Worm (Caenorhabditis elegans) whole organism, L4 larva: ENCODE results near the gene srh-185.

ENCODE experiments used
- F10B5.3 ChIP-seq: sonication (generic microtip); optimal IDR thresholded peaks from 2 replicates; lab custom pipeline; 2016; ENCODE audit warnings: mild to moderate bottlenecking, missing genetic modification characterization, missing compliant biosample characterization
- F37D6.2 ChIP-seq: sonication (generic microtip); optimal IDR thresholded peaks from 2 replicates; lab custom pipeline; 2016; ENCODE audit warnings: mild to moderate bottlenecking, missing genetic modification characterization, missing compliant biosample characterization
- F44E2.7 ChIP-seq: fragments of 200-800 bp; sonication (Bioruptor generic); IDR thresholded peaks from 2 replicates; pipeline ENCODE4 v2.1.2; 2022; ENCODE audit warnings: missing genetic modification characterization, missing compliant biosample characterization
- F49E8.2 ChIP-seq: sonication (generic microtip); optimal IDR thresholded peaks from 2 replicates; lab custom pipeline; 2016; ENCODE audit warnings: missing compliant biosample characterization, mild to moderate bottlenecking, missing genetic modification characterization, borderline replicate concordance
- R02D3.7 ChIP-seq: fragments of 150-350 bp; sonication (generic microtip); optimal IDR thresholded peaks from 3 replicates; lab custom pipeline; 2014; ENCODE audit warnings: missing biosample characterization, missing genetic modification characterization
- T26A8.4 ChIP-seq: fragments of 200-800 bp; sonication (Bioruptor generic); IDR thresholded peaks from 2 replicates; pipeline ENCODE4 v1.3.6; 2022; ENCODE audit warnings: missing genetic modification characterization, missing compliant biosample characterization
- Y5F2A.4 ChIP-seq: fragments of 200-800 bp; sonication (Bioruptor generic); optimal IDR thresholded peaks from 2 replicates; lab custom pipeline; 2018; ENCODE audit warnings: mild to moderate bottlenecking, missing genetic modification characterization, missing compliant biosample characterization
- Y75B8A.6 ChIP-seq: fragments of 200-800 bp; sonication (Bioruptor generic); IDR thresholded peaks from 2 replicates; pipeline ENCODE4 v1.3.6; 2022; ENCODE audit warnings: missing genetic modification reagents, missing genetic modification characterization, missing compliant biosample characterization
- aha-1 ChIP-seq: fragments of 150-350 bp; peaks from one replicate; lab custom pipeline; 2014; ENCODE audit warnings: missing biosample characterization, missing genetic modification characterization
- ama-1 ChIP-seq: fragments of 150-350 bp; optimal IDR thresholded peaks from 2 replicates; lab custom pipeline; 2014; ENCODE audit warnings: inconsistent platforms, mixed read lengths
- attf-4 ChIP-seq: sonication (generic microtip); optimal IDR thresholded peaks from 3 replicates; lab custom pipeline; 2017; ENCODE audit warnings: missing biosample characterization, missing genetic modification characterization
- ceh-44 ChIP-seq: fragments of 200-800 bp; sonication (Bioruptor generic); IDR thresholded peaks from 2 replicates; pipeline ENCODE4 v1.3.6; 2022; ENCODE audit warnings: missing genetic modification reagents, missing genetic modification characterization, missing compliant biosample characterization
- daf-12 ChIP-seq: fragments of 150-350 bp; optimal IDR thresholded peaks from 2 replicates; lab custom pipeline; 2014; ENCODE audit warnings: missing biosample characterization, missing genetic modification reagents, missing genetic modification characterization
- dmd-9 ChIP-seq: fragments of 200-800 bp; sonication (Bioruptor generic); IDR thresholded peaks from 2 replicates; pipeline ENCODE4 v1.3.6; 2022; ENCODE audit warnings: missing genetic modification reagents, missing genetic modification characterization, missing compliant biosample characterization
- dpl-1 ChIP-seq: fragments of 150-350 bp; optimal IDR thresholded peaks from 2 replicates; lab custom pipeline; 2014; ENCODE audit warnings: missing biosample characterization, missing genetic modification reagents, missing genetic modification characterization
- dve-1 ChIP-seq: sonication (generic microtip); optimal IDR thresholded peaks from 2 replicates; lab custom pipeline; 2017; ENCODE audit warnings: antibody characterized with exemption, mild to moderate bottlenecking, missing genetic modification characterization, missing compliant biosample characterization; ENCODE audit not compliant: insufficient read depth
- fkh-10 ChIP-seq: fragments of 150-350 bp; optimal IDR thresholded peaks from 2 replicates; lab custom pipeline; 2014; ENCODE audit warnings: missing biosample characterization, missing genetic modification reagents, missing genetic modification characterization
- fos-1 ChIP-seq: fragments of 150-350 bp; optimal IDR thresholded peaks from 2 replicates; lab custom pipeline; 2014; ENCODE audit warnings: missing biosample characterization, missing genetic modification characterization
- gei-8 ChIP-seq: fragments of 200-800 bp; sonication (Bioruptor generic); optimal IDR thresholded peaks from 2 replicates; lab custom pipeline; 2018; ENCODE audit warnings: mild to moderate bottlenecking, missing genetic modification characterization, missing compliant biosample characterization
- hlh-11 ChIP-seq: fragments of 200-800 bp; sonication (Bioruptor generic); optimal IDR thresholded peaks from 2 replicates; lab custom pipeline; 2018; ENCODE audit warnings: mild to moderate bottlenecking, missing genetic modification characterization, missing compliant biosample characterization
- jun-1 ChIP-seq: fragments of 150-350 bp; optimal IDR thresholded peaks from 2 replicates; lab custom pipeline; 2014; ENCODE audit warnings: missing biosample characterization, missing genetic modification reagents, missing genetic modification characterization
- lim-7 ChIP-seq: fragments of 200-800 bp; sonication (Bioruptor generic); IDR thresholded peaks from 2 replicates; pipeline ENCODE4 v1.3.6; 2022; ENCODE audit warnings: missing genetic modification characterization, missing compliant biosample characterization
- lin-15B ChIP-seq: fragments of 150-350 bp; sonication (generic microtip); optimal IDR thresholded peaks from 3 replicates; lab custom pipeline; 2014; ENCODE audit warnings: missing biosample characterization, missing genetic modification characterization
- lin-29 ChIP-seq: fragments of 200-800 bp; sonication (Bioruptor generic); IDR thresholded peaks from 2 replicates; pipeline ENCODE4 v1.3.6; 2022; ENCODE audit warnings: missing genetic modification reagents, missing genetic modification characterization, missing compliant biosample characterization
- lin-38 ChIP-seq: fragments of 200-800 bp; sonication (Bioruptor generic); IDR thresholded peaks from 2 replicates; pipeline ENCODE4 v1.3.6; 2022; ENCODE audit warnings: missing genetic modification reagents, missing genetic modification characterization, missing compliant biosample characterization
- lsy-2 ChIP-seq, 2 experiments: fragments of 150-350 bp in 1 of 2; sonication (generic microtip) in 1 of 2; optimal IDR thresholded peaks; 2 replicates each; lab custom pipeline; 2014 to 2017; ENCODE audit warnings: missing biosample characterization in 2 of 2, missing genetic modification characterization in 2 of 2
- mdt-29 ChIP-seq: fragments of 200-800 bp; sonication (Bioruptor generic); IDR thresholded peaks from 2 replicates; pipeline ENCODE4 v1.3.6; 2022; ENCODE audit warnings: missing genetic modification reagents, missing genetic modification characterization, missing compliant biosample characterization
- mes-2 ChIP-seq: sonication (generic microtip); optimal IDR thresholded peaks from 2 replicates; lab custom pipeline; 2016; ENCODE audit warnings: missing genotype, mild to moderate bottlenecking, missing genetic modification characterization, missing compliant biosample characterization; ENCODE audit not compliant: poor library complexity, severe bottlenecking
- nhr-102 ChIP-seq: sonication (generic microtip); optimal IDR thresholded peaks from 2 replicates; lab custom pipeline; 2016; ENCODE audit warnings: mild to moderate bottlenecking, missing genetic modification characterization, moderate library complexity, missing compliant biosample characterization
- nhr-28 ChIP-seq: fragments of 150-350 bp; optimal IDR thresholded peaks from 2 replicates; lab custom pipeline; 2014; ENCODE audit warnings: missing biosample characterization, missing genetic modification characterization
- nhr-6 ChIP-seq: fragments of 150-350 bp; optimal IDR thresholded peaks from 2 replicates; lab custom pipeline; 2014; ENCODE audit warnings: missing biosample characterization, missing genetic modification characterization
- php-3 ChIP-seq: fragments of 200-800 bp; sonication (Bioruptor generic); IDR thresholded peaks from 2 replicates; pipeline ENCODE4 v1.3.6; 2022; ENCODE audit warnings: missing genetic modification reagents, missing genetic modification characterization, missing compliant biosample characterization
- pqm-1 ChIP-seq: sonication (generic microtip); optimal IDR thresholded peaks from 2 replicates; lab custom pipeline; 2017; ENCODE audit warnings: missing biosample characterization, missing genetic modification characterization
- set-16 ChIP-seq: fragments of 200-800 bp; sonication (Bioruptor generic); IDR thresholded peaks from 2 replicates; pipeline ENCODE4 v1.3.6; 2022; ENCODE audit warnings: missing genetic modification reagents, missing genetic modification characterization, missing compliant biosample characterization
- snpc-4 ChIP-seq: fragments of 150-350 bp; optimal IDR thresholded peaks from 2 replicates; lab custom pipeline; 2014; ENCODE audit warnings: missing biosample characterization, missing genetic modification characterization
- spr-1 ChIP-seq: sonication (generic microtip); optimal IDR thresholded peaks from 2 replicates; lab custom pipeline; 2016; ENCODE audit warnings: mild to moderate bottlenecking, missing genetic modification characterization, missing compliant biosample characterization
- unc-130 ChIP-seq: sonication (generic microtip); optimal IDR thresholded peaks from 2 replicates; lab custom pipeline; 2016; ENCODE audit warnings: missing genetic modification reagents, missing genetic modification characterization, missing compliant biosample characterization
- unc-62 ChIP-seq, 3 experiments: fragments of 150-350 bp in 1 of 3; sonication (generic microtip); optimal IDR thresholded peaks in 2 of 3; peaks in 1 of 3; 1 replicate in 1 of 3; 2 replicates in 2 of 3; lab custom pipeline; 2014 to 2017; ENCODE audit warnings: missing biosample characterization in 3 of 3, missing genetic modification characterization in 3 of 3, missing genetic modification reagents in 3 of 3, missing genotype in 1 of 3
- zfp-3 ChIP-seq: fragments of 200-800 bp; sonication (Bioruptor generic); conservative IDR thresholded peaks from 2 replicates; pipeline ENCODE4 v1.3.6; 2022; ENCODE audit warnings: missing genetic modification reagents, missing genetic modification characterization, missing compliant biosample characterization
- zip-11 ChIP-seq: fragments of 200-800 bp; sonication (Bioruptor generic); IDR thresholded peaks from 2 replicates; pipeline ENCODE4 v1.3.6; 2022; ENCODE audit warnings: missing genetic modification characterization, missing compliant biosample characterization
- zip-2 ChIP-seq: fragments of 150-350 bp; optimal IDR thresholded peaks from 2 replicates; lab custom pipeline; 2014; ENCODE audit warnings: missing biosample characterization, missing genetic modification characterization
- ztf-7 ChIP-seq: fragments of 150-350 bp; optimal IDR thresholded peaks from 2 replicates; lab custom pipeline; 2014; ENCODE audit warnings: missing biosample characterization, missing genetic modification characterization

Gene srh-185

DNA sequence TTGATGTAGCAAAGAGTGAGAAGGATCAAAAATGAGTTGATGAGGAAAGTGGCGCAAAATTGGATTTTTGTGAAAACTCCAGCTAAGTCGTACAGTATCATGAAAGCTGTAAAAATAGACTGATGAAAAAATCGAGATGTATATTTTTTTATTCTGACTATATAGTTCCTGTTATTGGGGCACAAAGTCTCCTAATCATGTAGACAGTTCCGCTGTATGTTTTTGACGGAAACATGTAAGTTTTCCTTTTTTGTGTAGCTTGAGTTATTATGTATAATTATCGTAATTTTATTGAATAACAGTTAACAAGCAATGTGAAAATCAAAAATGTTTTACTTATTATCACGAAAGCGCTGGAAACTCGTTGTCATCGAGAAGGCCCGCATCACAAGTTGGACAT, 41.4 kb downstream of the srh-185 start, which contains the start of gene str-68:
TSS of gene str-68 (minus strand) at position 101 of the 400 bp plus-strand sequence.
- TF ChIP-seq pqm-1 (tag; lab: Kevin White, UChicago) = no peak
- TF ChIP-seq nhr-102 (tag; lab: Kevin White, UChicago) = no peak
- no peak for TF ChIP-seq fos-1 (tag; lab: Kevin White, UChicago)
- no peak for TF ChIP-seq lim-7
- TF ChIP-seq Y5F2A.4 (GFP tag; lab: Kevin White, UChicago) = no peak
- no peak for TF ChIP-seq F44E2.7 (GFP tag; lab: Robert Waterston, UW)
- TF ChIP-seq lin-29 = no peak
- TF ChIP-seq zip-2 = no peak
- no peak for TF ChIP-seq F10B5.3
- no peak for TF ChIP-seq F37D6.2 (tag; lab: Kevin White, UChicago)
- no peak for TF ChIP-seq ceh-44 (GFP tag; lab: Robert Waterston, UW)
- no peak for TF ChIP-seq T26A8.4 (GFP tag; lab: Robert Waterston, UW)
- TF ChIP-seq F49E8.2 = no peak
- no peak for TF ChIP-seq unc-130
- no peak for TF ChIP-seq ztf-7 (tag; lab: Kevin White, UChicago)

DNA sequence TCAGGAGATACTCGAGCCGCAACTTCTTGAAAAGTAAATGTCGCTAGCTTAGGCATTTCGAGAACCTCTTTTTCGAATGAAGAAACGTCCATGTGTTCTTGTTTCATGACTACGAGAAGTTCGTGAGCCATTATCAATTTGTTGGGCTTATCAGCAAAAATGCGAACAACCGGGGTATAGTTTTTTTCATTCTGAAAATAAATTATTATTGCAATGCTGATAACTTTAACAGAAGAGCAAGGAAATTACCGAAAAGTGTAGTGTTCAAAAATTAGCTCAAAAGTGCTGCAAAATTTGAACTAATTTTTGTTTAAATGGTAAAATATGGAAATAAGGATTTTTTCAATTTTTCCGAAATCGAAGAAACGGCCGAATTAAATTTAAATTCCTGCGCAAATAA, 46.2 kb downstream of the srh-185 start:
- TF ChIP-seq unc-62 (GFP tag; optimal IDR thresholded peaks at IDR 0.05 in 1 of 2; lab: Kevin White, UChicago) (peak in 1 of 2 experiments; percentile 53), unc-62 (tag; optimal IDR thresholded peaks at IDR 0.05; lab: Kevin White, UChicago) (no peak), daf-12 (no peak), attf-4 (tag; lab: Kevin White, UChicago) (no peak), pqm-1 (tag; lab: Kevin White, UChicago) (peak; percentile 66), nhr-28 (peak; percentile 85)

DNA sequence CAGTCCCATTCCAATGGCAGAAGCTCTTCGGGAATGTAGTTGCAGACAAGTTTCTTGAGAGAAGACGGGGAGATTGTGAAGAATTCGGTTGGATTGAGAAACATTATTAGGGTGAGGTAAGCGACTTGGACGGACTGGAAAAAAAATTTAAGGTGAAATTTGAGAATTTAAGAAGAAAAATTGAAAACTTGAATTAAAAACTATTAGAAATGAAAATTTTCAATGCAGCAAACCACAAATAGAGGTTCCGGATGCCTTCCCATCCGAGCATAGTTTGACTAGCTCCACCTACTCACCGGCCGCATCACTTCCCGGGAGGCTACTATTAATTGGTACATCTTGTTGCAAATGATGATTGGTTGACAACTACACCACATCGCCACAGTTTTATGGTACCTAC, 47.7 kb downstream of the srh-185 start, which contains the start of gene Y73C8C.8:
TSS of gene Y73C8C.8 (minus strand) at position 101 of the 400 bp plus-strand sequence.
- TF ChIP-seq nhr-6 (tag; lab: Kevin White, UChicago) = no peak
- no peak for TF ChIP-seq zip-11 (GFP tag; lab: Robert Waterston, UW)
- TF ChIP-seq R02D3.7 (tag; lab: Kevin White, UChicago) = no peak
- no peak for TF ChIP-seq lim-7
- TF ChIP-seq snpc-4 (tag; lab: Kevin White, UChicago) = no peak
- no peak for TF ChIP-seq dmd-9
- no peak for TF ChIP-seq dpl-1 (GFP tag; lab: Kevin White, UChicago)
- no peak for TF ChIP-seq hlh-11 (tag; lab: Kevin White, UChicago)
- TF ChIP-seq ceh-44 (GFP tag; lab: Robert Waterston, UW) = no peak
- TF ChIP-seq fkh-10 (GFP tag; lab: Kevin White, UChicago) = no peak
- TF ChIP-seq lsy-2 (tag; optimal IDR thresholded peaks at IDR 0.05; lab: Kevin White, UChicago) = no peak
- TF ChIP-seq zfp-3 = no peak
- no peak for TF ChIP-seq daf-12
- TF ChIP-seq set-16 = no peak
- no peak for TF ChIP-seq lin-15B
- no peak for TF ChIP-seq aha-1
- TF ChIP-seq lin-29 = no peak
- TF ChIP-seq lin-38 (GFP tag; lab: Robert Waterston, UW) = no peak
- no peak for TF ChIP-seq unc-130
- TF ChIP-seq dve-1 (tag; lab: Kevin White, UChicago) = no peak

DNA sequence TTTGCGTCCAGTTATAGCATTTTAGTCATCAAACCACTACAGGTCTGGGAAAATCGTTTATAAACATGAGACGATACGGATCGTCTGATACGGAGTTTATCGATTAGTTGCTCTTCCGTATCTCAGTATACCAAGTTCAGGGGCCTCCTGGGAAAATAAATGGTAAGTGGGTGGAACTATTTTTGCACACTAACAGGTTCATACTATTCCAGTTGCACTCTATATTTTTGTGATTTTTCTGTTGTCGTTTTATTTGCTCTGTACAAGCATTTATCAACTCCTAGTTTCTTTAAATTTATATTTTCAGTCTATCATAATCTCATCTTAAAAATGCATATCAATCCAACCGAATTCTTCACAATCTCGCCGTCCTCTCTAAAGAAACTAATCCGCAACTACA, 48.9 kb downstream of the srh-185 start, which contains the start of gene Y73C8C.3:
TSS of gene Y73C8C.3 (plus strand) at position 301 of the 400 bp plus-strand sequence.
- TF ChIP-seq hlh-11 (tag; lab: Kevin White, UChicago) = no peak
- no peak for TF ChIP-seq jun-1 (tag; lab: Kevin White, UChicago)
- no peak for TF ChIP-seq ama-1 (lab: Kevin White, UChicago)
- TF ChIP-seq mdt-29 (GFP tag; lab: Robert Waterston, UW) = no peak
- no peak for TF ChIP-seq Y75B8A.6 (GFP tag; lab: Robert Waterston, UW)
- no peak for TF ChIP-seq mes-2 (tag; lab: Kevin White, UChicago)
- no peak for TF ChIP-seq spr-1 (tag; lab: Kevin White, UChicago)
- no peak for TF ChIP-seq php-3
- no peak for TF ChIP-seq nhr-102 (tag; lab: Kevin White, UChicago)
- TF ChIP-seq gei-8 (GFP tag; lab: Kevin White, UChicago) = no peak
- TF ChIP-seq, all 104 proteins: peak for 0
